Worm (Caenorhabditis elegans) whole organism, L2 larva: ENCODE data around the gene bcl-7.

Source experiments
- aly-2 ChIP-seq: fragments of 150-350 bp; optimal IDR thresholded peaks from 2 replicates; lab custom pipeline; 2014; ENCODE audit warnings: missing biosample characterization, missing genetic modification characterization
- ceh-82 ChIP-seq: fragments of 150-350 bp; optimal IDR thresholded peaks from 2 replicates; lab custom pipeline; 2014; ENCODE audit warnings: missing biosample characterization, missing genetic modification characterization
- egl-27 ChIP-seq: sonication (generic microtip); optimal IDR thresholded peaks from 3 replicates; lab custom pipeline; 2017; ENCODE audit warnings: missing biosample characterization, missing genetic modification reagents, missing genetic modification characterization
- lin-13 ChIP-seq: fragments of 150-350 bp; optimal IDR thresholded peaks from 2 replicates; lab custom pipeline; 2014; ENCODE audit warnings: missing biosample characterization, missing genetic modification reagents, missing genetic modification characterization
- nhr-12 ChIP-seq: fragments of 150-350 bp; optimal IDR thresholded peaks from 2 replicates; lab custom pipeline; 2014; ENCODE audit warnings: missing biosample characterization, missing genetic modification characterization
- snpc-4 ChIP-seq: fragments of 150-350 bp; optimal IDR thresholded peaks from 2 replicates; lab custom pipeline; 2014; ENCODE audit warnings: missing biosample characterization, missing genetic modification characterization
- unc-62 ChIP-seq: fragments of 150-350 bp; optimal IDR thresholded peaks from 2 replicates; lab custom pipeline; 2014; ENCODE audit warnings: missing biosample characterization, missing genetic modification reagents, missing genetic modification characterization
- ztf-11 ChIP-seq: sonication (generic microtip); optimal IDR thresholded peaks from 2 replicates; lab custom pipeline; 2017; ENCODE audit warnings: missing biosample characterization, missing genetic modification characterization

ce11 chrIII:5942104-5942503 is 16.2 kb downstream of the bcl-7 start:
- TF ChIP-seq ztf-11 (tag; lab: Kevin White, UChicago) (no peak), egl-27 (tag; lab: Kevin White, UChicago) (no peak), unc-62 (no peak), lin-13 (GFP tag; lab: Kevin White, UChicago) (no peak), snpc-4 (no peak), aly-2 (no peak), ceh-82 (tag; lab: Kevin White, UChicago) (no peak), nhr-12 (tag; lab: Kevin White, UChicago) (no peak)
